Worm (Caenorhabditis elegans) whole organism, young adult: ENCODE measurements around the gene nhr-87.

Experiments
- B0019.2 ChIP-seq: fragments of 200-800 bp; sonication (Bioruptor generic); conservative IDR thresholded peaks from 2 replicates; pipeline ENCODE4 v1.3.6; 2022; ENCODE audit warnings: missing genetic modification reagents, missing genetic modification characterization, missing compliant biosample characterization
- C06A6.2 ChIP-seq: fragments of 200-800 bp; sonication (Bioruptor generic); conservative IDR thresholded peaks from 2 replicates; pipeline ENCODE4 v1.3.6; 2022; ENCODE audit warnings: missing genetic modification characterization, missing compliant biosample characterization
- C17E4.6 ChIP-seq: fragments of 200-800 bp; sonication (Bioruptor generic); IDR thresholded peaks from 2 replicates; pipeline ENCODE4 v1.3.6; 2022; ENCODE audit warnings: missing genetic modification reagents, missing genetic modification characterization, missing compliant biosample characterization
- F10E7.11 ChIP-seq: sonication (generic microtip); optimal IDR thresholded peaks from 2 replicates; lab custom pipeline; 2017; ENCODE audit warnings: mild to moderate bottlenecking, missing genetic modification characterization, moderate library complexity, missing compliant biosample characterization
- F57A8.1 ChIP-seq: fragments of 200-800 bp; sonication (Bioruptor generic); optimal IDR thresholded peaks from 2 replicates; lab custom pipeline; 2018; ENCODE audit warnings: mild to moderate bottlenecking, missing genetic modification characterization, moderate library complexity, missing compliant biosample characterization
- Y53F4B.3 ChIP-seq: fragments of 200-800 bp; sonication (Bioruptor generic); IDR thresholded peaks from 2 replicates; pipeline ENCODE4 v1.3.6; 2022; ENCODE audit warnings: missing genetic modification reagents, missing genetic modification characterization, missing compliant biosample characterization
- Y53G8AR.9 ChIP-seq: fragments of 200-800 bp; sonication (Bioruptor generic); conservative IDR thresholded peaks from 2 replicates; pipeline ENCODE4 v1.3.6; 2022; ENCODE audit warnings: missing genetic modification reagents, missing genetic modification characterization, missing compliant biosample characterization
- Y56A3A.18 ChIP-seq: fragments of 200-800 bp; sonication (Bioruptor generic); IDR thresholded peaks from 2 replicates; pipeline ENCODE4 v1.3.6; 2022; ENCODE audit warnings: missing genetic modification reagents, missing genetic modification characterization, missing compliant biosample characterization
- Y79H2A.3 ChIP-seq: fragments of 200-800 bp; sonication (Bioruptor generic); conservative IDR thresholded peaks from 2 replicates; pipeline ENCODE4 v1.3.6; 2022; ENCODE audit warnings: missing genetic modification reagents, missing genetic modification characterization, missing compliant biosample characterization
- Y95B8A.8 ChIP-seq: fragments of 200-800 bp; sonication (Bioruptor generic); IDR thresholded peaks from 2 replicates; pipeline ENCODE4 v1.3.6; 2022; ENCODE audit warnings: missing genetic modification reagents, missing genetic modification characterization, missing compliant biosample characterization
- akir-1 ChIP-seq: fragments of 200-800 bp; sonication (Bioruptor generic); optimal IDR thresholded peaks from 2 replicates; lab custom pipeline; 2018; ENCODE audit warnings: mild to moderate bottlenecking, missing genetic modification characterization, moderate library complexity, missing compliant biosample characterization
- atf-7 ChIP-seq: sonication (generic microtip); optimal IDR thresholded peaks from 2 replicates; lab custom pipeline; 2017; ENCODE audit warnings: mild to moderate bottlenecking, missing genetic modification characterization, missing compliant biosample characterization
- attf-6 ChIP-seq: fragments of 200-800 bp; sonication (Bioruptor generic); IDR thresholded peaks from 2 replicates; pipeline ENCODE4 v1.3.6; 2022; ENCODE audit warnings: missing genetic modification reagents, missing genetic modification characterization, missing compliant biosample characterization
- bed-1 ChIP-seq: fragments of 200-800 bp; sonication (Bioruptor generic); IDR thresholded peaks from 2 replicates; pipeline ENCODE4 v1.3.6; 2022; ENCODE audit warnings: missing genetic modification reagents, missing genetic modification characterization, missing compliant biosample characterization
- cebp-2 ChIP-seq: fragments of 200-800 bp; sonication (Bioruptor generic); IDR thresholded peaks from 2 replicates; pipeline ENCODE4 v1.3.6; 2022; ENCODE audit warnings: missing genetic modification characterization, missing compliant biosample characterization
- ceh-27 ChIP-seq: fragments of 200-800 bp; sonication (Bioruptor generic); optimal IDR thresholded peaks from 2 replicates; lab custom pipeline; 2018; ENCODE audit warnings: mild to moderate bottlenecking, missing genetic modification characterization, moderate library complexity, missing compliant biosample characterization
- ceh-91 ChIP-seq: fragments of 200-800 bp; sonication (Bioruptor generic); IDR thresholded peaks from 2 replicates; pipeline ENCODE4 v1.3.6; 2022; ENCODE audit warnings: missing genetic modification reagents, missing genetic modification characterization, missing compliant biosample characterization
- dox-1 ChIP-seq: fragments of 200-800 bp; sonication (Bioruptor generic); IDR thresholded peaks from 2 replicates; pipeline ENCODE4 v1.3.6; 2022; ENCODE audit warnings: missing genetic modification reagents, missing genetic modification characterization, missing compliant biosample characterization
- dpff-1 ChIP-seq: sonication (generic microtip); optimal IDR thresholded peaks from 2 replicates; lab custom pipeline; 2017; ENCODE audit warnings: mild to moderate bottlenecking, missing genetic modification characterization, missing compliant biosample characterization
- egl-18 ChIP-seq: fragments of 200-800 bp; sonication (Bioruptor generic); IDR thresholded peaks from 2 replicates; pipeline ENCODE4 v1.3.6; 2022; ENCODE audit warnings: missing genetic modification reagents, missing genetic modification characterization, missing compliant biosample characterization
- egl-44 ChIP-seq: fragments of 200-800 bp; sonication (Bioruptor generic); IDR thresholded peaks from 2 replicates; pipeline ENCODE4 v1.3.6; 2022; ENCODE audit warnings: missing genetic modification reagents, missing genetic modification characterization, missing compliant biosample characterization
- fkh-3 ChIP-seq: sonication (generic microtip); optimal IDR thresholded peaks from 2 replicates; lab custom pipeline; 2016; ENCODE audit warnings: mild to moderate bottlenecking, missing genetic modification characterization, missing compliant biosample characterization
- hlh-26 ChIP-seq: fragments of 200-800 bp; sonication (Bioruptor generic); conservative IDR thresholded peaks from 2 replicates; pipeline ENCODE4 v1.3.6; 2022; ENCODE audit warnings: missing genetic modification reagents, missing genetic modification characterization, missing compliant biosample characterization
- hmg-1.2 ChIP-seq: fragments of 200-800 bp; sonication (Bioruptor generic); IDR thresholded peaks from 2 replicates; pipeline ENCODE4 v1.3.6; 2022; ENCODE audit warnings: missing genetic modification reagents, missing genetic modification characterization, missing compliant biosample characterization
- let-526 ChIP-seq: fragments of 200-800 bp; sonication (Bioruptor generic); IDR thresholded peaks from 2 replicates; pipeline ENCODE4 v1.3.6; 2022; ENCODE audit warnings: missing genetic modification reagents, missing genetic modification characterization, missing compliant biosample characterization
- lin-26 ChIP-seq: fragments of 200-800 bp; sonication (Bioruptor generic); IDR thresholded peaks from 2 replicates; pipeline ENCODE4 v1.3.6; 2022; ENCODE audit warnings: missing genetic modification reagents, missing genetic modification characterization, missing compliant biosample characterization
- lin-40 ChIP-seq: sonication (generic microtip); optimal IDR thresholded peaks from 2 replicates; lab custom pipeline; 2016; ENCODE audit warnings: missing genetic modification characterization, mild to moderate bottlenecking, missing compliant biosample characterization, missing genotype, missing genetic modification reagents
- madf-3 ChIP-seq: fragments of 200-800 bp; sonication (Bioruptor generic); IDR thresholded peaks from 2 replicates; pipeline ENCODE4 v1.3.6; 2022; ENCODE audit warnings: missing genetic modification reagents, missing genetic modification characterization, missing compliant biosample characterization
- madf-6 ChIP-seq: fragments of 200-800 bp; sonication (Bioruptor generic); IDR thresholded peaks from 2 replicates; pipeline ENCODE4 v1.3.6; 2022; ENCODE audit warnings: missing genetic modification reagents, missing genetic modification characterization, missing compliant biosample characterization
- nfya-2 ChIP-seq: fragments of 200-800 bp; sonication (Bioruptor generic); IDR thresholded peaks from 2 replicates; pipeline ENCODE4 v1.3.6; 2022; ENCODE audit warnings: missing genetic modification reagents, missing genetic modification characterization, missing compliant biosample characterization
- nhr-120 ChIP-seq: fragments of 200-800 bp; sonication (Bioruptor generic); IDR thresholded peaks from 2 replicates; pipeline ENCODE4 v1.3.6; 2022; ENCODE audit warnings: missing genetic modification characterization, missing compliant biosample characterization
- nhr-179 ChIP-seq: sonication (generic microtip); optimal IDR thresholded peaks from 2 replicates; lab custom pipeline; 2016; ENCODE audit warnings: mild to moderate bottlenecking, missing genetic modification characterization, missing compliant biosample characterization
- pbrm-1 ChIP-seq: fragments of 200-800 bp; sonication (Bioruptor generic); IDR thresholded peaks from 2 replicates; pipeline ENCODE4 v1.3.6; 2022; ENCODE audit warnings: missing genetic modification reagents, missing genetic modification characterization, missing compliant biosample characterization
- rcor-1 ChIP-seq: fragments of 200-800 bp; sonication (Bioruptor generic); IDR thresholded peaks from 2 replicates; pipeline ENCODE4 v1.3.6; 2022; ENCODE audit warnings: missing genetic modification reagents, missing genetic modification characterization, missing compliant biosample characterization
- rec-8 ChIP-seq, 2 experiments: sonication (generic microtip); optimal IDR thresholded peaks; 2 replicates each; lab custom pipeline; 2016; ENCODE audit warnings: mild to moderate bottlenecking in 2 of 2, missing genetic modification characterization in 2 of 2, missing genetic modification reagents in 2 of 2, missing genotype in 2 of 2, missing biosample characterization in 1 of 2, missing compliant biosample characterization in 1 of 2, moderate library complexity in 1 of 2
- snpc-1.3 ChIP-seq: sonication (generic microtip); optimal IDR thresholded peaks from 2 replicates; lab custom pipeline; 2017; ENCODE audit warnings: missing genetic modification characterization, mild to moderate bottlenecking, missing compliant biosample characterization, antibody characterized with exemption, moderate library complexity, missing genotype, missing genetic modification reagents; ENCODE audit not compliant: insufficient read depth
- snpc-3.4 ChIP-seq: sonication (generic microtip); optimal IDR thresholded peaks from 2 replicates; lab custom pipeline; 2017; ENCODE audit warnings: missing genetic modification characterization, mild to moderate bottlenecking, missing compliant biosample characterization, antibody characterized with exemption, moderate library complexity, missing genotype, missing genetic modification reagents
- tbp1 ChIP-seq: fragments of 200-800 bp; sonication (Bioruptor generic); optimal IDR thresholded peaks from 2 replicates; lab custom pipeline; 2018; ENCODE audit warnings: mild to moderate bottlenecking, missing genetic modification characterization, missing compliant biosample characterization
- tbx-9 ChIP-seq: sonication (generic microtip); optimal IDR thresholded peaks from 2 replicates; lab custom pipeline; 2016; ENCODE audit warnings: borderline replicate concordance, missing genetic modification characterization, inconsistent platforms, missing compliant biosample characterization
- tlf-1 ChIP-seq: fragments of 200-800 bp; sonication (Bioruptor generic); optimal IDR thresholded peaks from 2 replicates; lab custom pipeline; 2018; ENCODE audit warnings: mild to moderate bottlenecking, missing genetic modification characterization, missing compliant biosample characterization
- unc-62 ChIP-seq: fragments of 150-350 bp; optimal IDR thresholded peaks from 2 replicates; lab custom pipeline; 2014; ENCODE audit warnings: missing biosample characterization, missing genetic modification reagents, missing genetic modification characterization
- ztf-28 ChIP-seq: fragments of 200-800 bp; sonication (Bioruptor generic); IDR thresholded peaks from 2 replicates; pipeline ENCODE4 v1.3.6; 2022; ENCODE audit warnings: missing genetic modification reagents, missing genetic modification characterization, missing compliant biosample characterization
- ztf-3 ChIP-seq: fragments of 200-800 bp; sonication (Bioruptor generic); optimal IDR thresholded peaks from 2 replicates; lab custom pipeline; 2018; ENCODE audit warnings: mild to moderate bottlenecking, missing genetic modification characterization, missing compliant biosample characterization

nhr-87 gene

DNA sequence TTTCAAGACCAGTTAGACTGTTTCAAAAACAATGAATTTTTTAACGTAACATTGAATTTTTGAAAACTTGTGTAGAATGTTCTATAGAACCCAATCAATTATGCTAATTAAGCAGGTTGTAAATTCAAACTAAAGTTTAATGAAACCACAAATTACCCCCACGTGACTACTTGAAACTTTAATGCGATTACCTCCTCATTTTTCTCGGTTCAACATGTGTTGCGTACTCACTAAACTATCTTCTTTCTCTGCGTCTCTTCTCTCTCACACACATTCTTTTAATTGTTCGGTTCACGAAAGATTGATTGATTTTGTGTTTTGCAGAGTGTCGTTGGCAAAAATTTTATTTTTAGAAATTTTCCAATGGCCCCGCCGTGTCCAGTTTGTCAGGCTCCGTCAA lies at the start of gene nhr-87:
Gene nhr-87 (plus strand): TSS at position 318 of the 400 bp plus-strand sequence.
- TF ChIP-seq hmg-1.2 (GFP tag; lab: Robert Waterston, UW) (peak; percentile 30; the same call in 1 of the 2 replicates), ceh-27 (GFP tag; lab: Kevin White, UChicago) (peak; percentile 30), lin-40 (tag; lab: Kevin White, UChicago) (peak; percentile 20), let-526 (GFP tag; lab: Robert Waterston, UW) (no peak), lin-26 (GFP tag; lab: Robert Waterston, UW) (no peak)

DNA sequence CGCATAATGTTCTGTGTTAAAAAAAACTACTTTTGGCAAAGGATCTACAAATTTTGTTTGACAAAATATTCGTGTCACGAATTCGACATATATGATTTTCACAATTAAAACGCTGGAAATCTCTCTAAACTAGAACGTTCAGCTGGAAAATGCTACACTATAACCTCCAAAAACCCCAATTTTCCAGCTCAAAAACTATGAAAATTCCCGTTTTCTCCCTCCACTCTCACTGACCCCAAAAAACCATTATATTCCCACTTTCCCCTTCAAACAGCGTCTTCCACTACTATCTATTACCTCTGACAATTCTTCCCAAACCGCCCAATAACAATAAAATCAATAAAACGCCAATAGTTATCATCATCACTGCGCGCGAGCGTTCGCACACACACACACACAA lies 47.1 kb upstream of the nhr-87 start, which contains the start of gene Y41D4B.14:
Gene Y41D4B.14 (plus strand): TSS at position 301 of the 400 bp plus-strand sequence.
- no peak for TF ChIP-seq fkh-3 (tag; lab: Kevin White, UChicago)
- TF ChIP-seq dpff-1 (tag; lab: Kevin White, UChicago) = no peak

DNA sequence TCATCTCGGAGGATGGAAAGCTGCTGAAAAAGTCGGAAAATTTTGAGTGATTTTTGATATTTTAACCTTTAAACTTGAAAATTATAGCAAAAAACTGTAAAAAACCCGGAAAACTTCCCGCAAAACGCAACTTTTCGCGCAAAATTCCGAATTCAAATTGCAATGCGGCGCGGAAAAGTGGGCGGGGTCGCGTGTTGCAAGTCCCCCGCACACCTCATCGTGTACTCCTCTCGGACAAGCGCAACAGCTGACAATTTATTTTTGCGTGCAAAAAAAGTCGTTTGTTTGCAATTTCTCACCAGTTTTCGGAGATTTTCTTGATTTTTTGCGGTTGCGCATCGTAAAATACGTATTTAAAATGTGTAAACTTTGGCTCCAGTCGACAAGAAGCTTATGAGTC lies 28.0 kb upstream of the nhr-87 start, which contains the start of gene npp-8:
Gene npp-8 (minus strand): TSS at position 23 of the 400 bp plus-strand sequence.
- TF ChIP-seq snpc-1.3 (tag; lab: Kevin White, UChicago) (peak; percentile 83), ztf-28 (GFP tag; lab: Robert Waterston, UW) (peak; percentile 67; the same call in 1 of the 2 replicates), pbrm-1 (GFP tag; lab: Robert Waterston, UW) (peak; percentile 86), tlf-1 (GFP tag; lab: Kevin White, UChicago) (peak; percentile 81), akir-1 (GFP tag; lab: Kevin White, UChicago) (no peak), dox-1 (GFP tag; lab: Robert Waterston, UW) (peak; percentile 96), nhr-179 (tag; lab: Kevin White, UChicago) (no peak), Y79H2A.3 (GFP tag; lab: Robert Waterston, UW) (no peak), F57A8.1 (GFP tag; lab: Kevin White, UChicago) (no peak), bed-1 (GFP tag; lab: Robert Waterston, UW) (no peak), dpff-1 (tag; lab: Kevin White, UChicago) (no peak), tbx-9 (tag; lab: Kevin White, UChicago) (no peak), atf-7 (tag; lab: Kevin White, UChicago) (peak; percentile 33), cebp-2 (GFP tag; lab: Robert Waterston, UW) (no peak), C17E4.6 (peak; percentile 78), ceh-27 (GFP tag; lab: Kevin White, UChicago) (peak; percentile 81), nhr-120 (GFP tag; lab: Robert Waterston, UW) (no peak), rcor-1 (peak; percentile 80), madf-3 (GFP tag; lab: Robert Waterston, UW) (peak; percentile 75; the same call in 1 of the 2 replicates), unc-62 (GFP tag; lab: Kevin White, UChicago) (no peak), Y95B8A.8 (GFP tag; lab: Robert Waterston, UW) (peak; percentile 91), tbp1 (peak; percentile 70), Y53G8AR.9 (GFP tag; lab: Robert Waterston, UW) (peak; percentile 93), egl-18 (0 out of 2 replicates have a peak, but pooled peaks have one; percentile 39), nfya-2 (GFP tag; lab: Robert Waterston, UW) (no peak), F10E7.11 (peak; percentile 48), lin-40 (tag; lab: Kevin White, UChicago) (peak; percentile 89), fkh-3 (tag; lab: Kevin White, UChicago) (no peak), C06A6.2 (GFP tag; lab: Robert Waterston, UW) (peak; percentile 92), attf-6 (GFP tag; lab: Robert Waterston, UW) (peak; percentile 38; the same call in 1 of the 2 replicates), B0019.2 (GFP tag; lab: Robert Waterston, UW) (0 out of 2 replicates have a peak, but pooled peaks have one; percentile 25), let-526 (GFP tag; lab: Robert Waterston, UW) (no peak), hlh-26 (no peak), madf-6 (GFP tag; lab: Robert Waterston, UW) (peak; percentile 92), egl-44 (GFP tag; lab: Robert Waterston, UW) (peak; percentile 59; the same call in 1 of the 2 replicates), rec-8 (tag; optimal IDR thresholded peaks at IDR 0.05; lab: Kevin White, UChicago) (peak; percentile 14 to 56), ceh-91 (GFP tag; lab: Robert Waterston, UW) (peak; percentile 84), snpc-3.4 (tag; lab: Kevin White, UChicago) (peak; percentile 58), Y53F4B.3 (no peak), Y56A3A.18 (GFP tag; lab: Robert Waterston, UW) (no peak), ztf-3 (GFP tag; lab: Kevin White, UChicago) (no peak)
